Worm (Caenorhabditis elegans) whole organism, mixed stage, embryonic: ENCODE results near the gene W04H10.1.

Source experiments
- mep-1 ChIP-seq: fragments of 150-350 bp; optimal IDR thresholded peaks from 2 replicates; lab custom pipeline; 2017; ENCODE audit warnings: missing biosample characterization, missing genetic modification reagents, missing genetic modification characterization, inconsistent platforms
- sem-2 ChIP-seq: fragments of 200-800 bp; sonication (Bioruptor generic); optimal IDR thresholded peaks from 2 replicates; lab custom pipeline; 2018; ENCODE audit warnings: mild to moderate bottlenecking, missing genetic modification characterization, missing compliant biosample characterization
- sptf-1 ChIP-seq: sonication (generic microtip); optimal IDR thresholded peaks from 2 replicates; lab custom pipeline; 2017; ENCODE audit warnings: mild to moderate bottlenecking, missing genetic modification characterization, moderate library complexity, missing compliant biosample characterization
- tbx-8 ChIP-seq: fragments of 200-800 bp; sonication (Bioruptor generic); optimal IDR thresholded peaks from 2 replicates; lab custom pipeline; 2018; ENCODE audit warnings: mild to moderate bottlenecking, missing genetic modification characterization, moderate library complexity, missing compliant biosample characterization

ce11 chrII:596702-597101 is 12.2 kb upstream of the W04H10.1 start:
- TF ChIP-seq tbx-8 (GFP tag; lab: Kevin White, UChicago) = no peak
- no peak for TF ChIP-seq sem-2 (GFP tag; lab: Kevin White, UChicago)
- no peak for TF ChIP-seq sptf-1
- TF ChIP-seq mep-1 (tag; lab: Kevin White, UChicago) = no peak
